Worm (Caenorhabditis elegans) whole organism, L2 larva: ENCODE measurements around the gene M05D6.3.

ENCODE experiments used
- C34F6.9 ChIP-seq: fragments of 150-350 bp; optimal IDR thresholded peaks from 2 replicates; lab custom pipeline; 2014; ENCODE audit warnings: missing biosample characterization, missing genetic modification characterization
- F13H6.1 ChIP-seq: sonication (generic microtip); optimal IDR thresholded peaks from 2 replicates; lab custom pipeline; 2016; ENCODE audit warnings: missing genetic modification characterization, missing compliant biosample characterization
- Y55F3AM.14 ChIP-seq: fragments of 200-800 bp; sonication (Bioruptor generic); optimal IDR thresholded peaks from 2 replicates; lab custom pipeline; 2018; ENCODE audit warnings: mild to moderate bottlenecking, missing genetic modification characterization, missing compliant biosample characterization
- ZK546.5 ChIP-seq: sonication (generic microtip); optimal IDR thresholded peaks from 2 replicates; lab custom pipeline; 2017; ENCODE audit warnings: missing biosample characterization, missing genetic modification characterization
- alr-1 ChIP-seq: fragments of 150-350 bp; optimal IDR thresholded peaks from 2 replicates; lab custom pipeline; 2014; ENCODE audit warnings: missing biosample characterization, missing genetic modification characterization
- aly-2 ChIP-seq: fragments of 150-350 bp; optimal IDR thresholded peaks from 2 replicates; lab custom pipeline; 2014; ENCODE audit warnings: missing biosample characterization, missing genetic modification characterization
- ama-1 ChIP-seq: fragments of 150-350 bp; optimal IDR thresholded peaks from 2 replicates; lab custom pipeline; 2018; ENCODE audit warnings: inconsistent platforms
- blmp-1 ChIP-seq: sonication (generic microtip); optimal IDR thresholded peaks from 2 replicates; lab custom pipeline; 2017; ENCODE audit warnings: missing genetic modification characterization, mild to moderate bottlenecking, missing compliant biosample characterization, antibody characterized with exemption, moderate library complexity; ENCODE audit not compliant: insufficient read depth
- ceh-16 ChIP-seq: fragments of 150-350 bp; optimal IDR thresholded peaks from 2 replicates; lab custom pipeline; 2014; ENCODE audit warnings: missing biosample characterization, missing genetic modification characterization
- ceh-82 ChIP-seq: fragments of 150-350 bp; optimal IDR thresholded peaks from 2 replicates; lab custom pipeline; 2014; ENCODE audit warnings: missing biosample characterization, missing genetic modification characterization
- crh-2 ChIP-seq: sonication (generic microtip); optimal IDR thresholded peaks from 2 replicates; lab custom pipeline; 2017; ENCODE audit warnings: missing biosample characterization, missing genetic modification characterization
- dmd-4 ChIP-seq: sonication (generic microtip); optimal IDR thresholded peaks from 2 replicates; lab custom pipeline; 2017; ENCODE audit warnings: missing biosample characterization, missing genetic modification characterization
- egl-27 ChIP-seq: sonication (generic microtip); optimal IDR thresholded peaks from 3 replicates; lab custom pipeline; 2017; ENCODE audit warnings: missing biosample characterization, missing genetic modification reagents, missing genetic modification characterization
- fos-1 ChIP-seq: fragments of 150-350 bp; optimal IDR thresholded peaks from 2 replicates; lab custom pipeline; 2014; ENCODE audit warnings: missing biosample characterization, missing genetic modification characterization
- gmeb-1 ChIP-seq: fragments of 150-350 bp; optimal IDR thresholded peaks from 2 replicates; lab custom pipeline; 2014; ENCODE audit warnings: missing biosample characterization, missing genetic modification characterization
- lin-11 ChIP-seq: fragments of 150-350 bp; sonication (generic microtip); optimal IDR thresholded peaks from 2 replicates; lab custom pipeline; 2014; ENCODE audit warnings: missing biosample characterization, missing genetic modification characterization, inconsistent platforms, mixed read lengths
- lin-13 ChIP-seq: fragments of 150-350 bp; optimal IDR thresholded peaks from 2 replicates; lab custom pipeline; 2014; ENCODE audit warnings: missing biosample characterization, missing genetic modification reagents, missing genetic modification characterization
- lsy-2 ChIP-seq, 2 experiments: fragments of 150-350 bp in 1 of 2; sonication (generic microtip) in 1 of 2; optimal IDR thresholded peaks; 2 replicates each; lab custom pipeline; 2014 to 2017; ENCODE audit warnings: missing biosample characterization in 2 of 2, missing genetic modification characterization in 2 of 2
- mab-5 ChIP-seq: fragments of 150-350 bp; optimal IDR thresholded peaks from 2 replicates; lab custom pipeline; 2014; ENCODE audit warnings: missing biosample characterization, missing genetic modification characterization
- mbf-1 ChIP-seq: sonication (generic microtip); optimal IDR thresholded peaks from 2 replicates; lab custom pipeline; 2017; ENCODE audit warnings: missing biosample characterization, missing genetic modification characterization
- mdl-1 ChIP-seq, 2 experiments: fragments of 150-350 bp in 1 of 2; sonication (generic microtip) in 1 of 2; optimal IDR thresholded peaks; 2 replicates each; lab custom pipeline; 2017; ENCODE audit warnings: missing biosample characterization in 2 of 2, missing genetic modification characterization in 2 of 2
- nhr-11 ChIP-seq: fragments of 150-350 bp; optimal IDR thresholded peaks from 2 replicates; lab custom pipeline; 2014; ENCODE audit warnings: missing biosample characterization, missing genetic modification characterization
- nhr-12 ChIP-seq: fragments of 150-350 bp; optimal IDR thresholded peaks from 2 replicates; lab custom pipeline; 2014; ENCODE audit warnings: missing biosample characterization, missing genetic modification characterization
- nhr-129 ChIP-seq: fragments of 150-350 bp; optimal IDR thresholded peaks from 2 replicates; lab custom pipeline; 2014; ENCODE audit warnings: missing biosample characterization, missing genetic modification characterization
- nhr-21 ChIP-seq: fragments of 150-350 bp; optimal IDR thresholded peaks from 2 replicates; lab custom pipeline; 2014; ENCODE audit warnings: missing biosample characterization, missing genetic modification characterization
- nhr-237 ChIP-seq: fragments of 150-350 bp; optimal IDR thresholded peaks from 2 replicates; lab custom pipeline; 2014; ENCODE audit warnings: missing biosample characterization, missing genetic modification characterization
- nhr-25 ChIP-seq: fragments of 150-350 bp; sonication (generic microtip); optimal IDR thresholded peaks from 3 replicates; lab custom pipeline; 2014; ENCODE audit warnings: missing biosample characterization, missing genetic modification characterization
- nhr-6 ChIP-seq: fragments of 150-350 bp; optimal IDR thresholded peaks from 2 replicates; lab custom pipeline; 2014; ENCODE audit warnings: missing biosample characterization, missing genetic modification characterization
- nhr-77 ChIP-seq: fragments of 150-350 bp; optimal IDR thresholded peaks from 2 replicates; lab custom pipeline; 2014; ENCODE audit warnings: missing biosample characterization, missing genetic modification characterization
- sem-4 ChIP-seq: fragments of 150-350 bp; optimal IDR thresholded peaks from 2 replicates; lab custom pipeline; 2014; ENCODE audit warnings: missing biosample characterization, missing genetic modification reagents, missing genetic modification characterization
- skn-1 ChIP-seq: sonication (generic microtip); optimal IDR thresholded peaks from 2 replicates; lab custom pipeline; 2017; ENCODE audit warnings: missing biosample characterization, missing genetic modification characterization
- sma-3 ChIP-seq: sonication (generic microtip); optimal IDR thresholded peaks from 2 replicates; lab custom pipeline; 2016; ENCODE audit warnings: missing genetic modification reagents, missing genetic modification characterization, missing compliant biosample characterization
- sma-9 ChIP-seq, 2 experiments: fragments of 150-350 bp in 1 of 2; sonication (generic microtip) in 1 of 2; optimal IDR thresholded peaks; 2 replicates each; lab custom pipeline; 2014 to 2016; ENCODE audit warnings: missing genetic modification characterization in 2 of 2, mild to moderate bottlenecking in 1 of 2, missing biosample characterization in 1 of 2, missing compliant biosample characterization in 1 of 2, missing genetic modification reagents in 1 of 2, moderate library complexity in 1 of 2
- snpc-4 ChIP-seq: fragments of 150-350 bp; optimal IDR thresholded peaks from 2 replicates; lab custom pipeline; 2014; ENCODE audit warnings: missing biosample characterization, missing genetic modification characterization
- unc-39 ChIP-seq: fragments of 150-350 bp; optimal IDR thresholded peaks from 2 replicates; lab custom pipeline; 2014; ENCODE audit warnings: missing biosample characterization, missing genetic modification characterization
- unc-55 ChIP-seq: fragments of 150-350 bp; sonication (generic microtip); optimal IDR thresholded peaks from 3 replicates; lab custom pipeline; 2014; ENCODE audit warnings: missing biosample characterization, missing genetic modification reagents, missing genetic modification characterization
- unc-62 ChIP-seq: fragments of 150-350 bp; optimal IDR thresholded peaks from 2 replicates; lab custom pipeline; 2014; ENCODE audit warnings: missing biosample characterization, missing genetic modification reagents, missing genetic modification characterization
- zag-1 ChIP-seq: fragments of 150-350 bp; optimal IDR thresholded peaks from 2 replicates; lab custom pipeline; 2014; ENCODE audit warnings: missing biosample characterization, missing genetic modification characterization
- ztf-1 ChIP-seq: fragments of 200-800 bp; sonication (Bioruptor generic); conservative IDR thresholded peaks from 2 replicates; pipeline ENCODE4 v1.3.6; 2022; ENCODE audit warnings: missing genetic modification characterization, missing compliant biosample characterization
- ztf-11 ChIP-seq: sonication (generic microtip); optimal IDR thresholded peaks from 2 replicates; lab custom pipeline; 2017; ENCODE audit warnings: missing biosample characterization, missing genetic modification characterization
- ztf-4 ChIP-seq: fragments of 150-350 bp; optimal IDR thresholded peaks from 2 replicates; lab custom pipeline; 2014; ENCODE audit warnings: missing biosample characterization, missing genetic modification characterization

The M05D6.3 gene

DNA sequence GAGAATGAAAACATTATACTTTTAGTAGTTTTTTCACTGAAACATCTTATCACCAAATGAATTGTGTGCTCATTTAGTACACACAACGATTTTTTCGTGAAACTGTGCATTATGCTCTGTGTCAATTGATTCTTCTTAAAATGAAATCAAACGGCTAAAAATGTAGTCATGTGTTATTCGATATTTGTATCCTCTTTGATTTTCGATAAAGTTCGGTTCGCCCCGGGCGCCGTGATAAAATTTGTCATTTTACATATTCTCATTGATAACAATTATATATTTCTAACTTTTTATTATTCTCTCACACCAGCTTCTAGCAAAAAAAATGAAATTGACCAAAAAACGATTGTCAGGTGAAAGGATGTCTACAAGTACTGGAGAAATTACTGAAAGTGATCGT lies 39.2 kb downstream of the M05D6.3 start, which contains the start of gene ctg-2:
ctg-2 (plus strand) TSS at position 326 of the 400 bp plus-strand sequence.
- TF ChIP-seq sma-9 (GFP tag; optimal IDR thresholded peaks at IDR 0.05; lab: Kevin White, UChicago) (peak; percentile 48), sma-9 (tag; optimal IDR thresholded peaks at IDR 0.05; lab: Kevin White, UChicago) (no peak), ceh-82 (no peak), aly-2 (tag; lab: Kevin White, UChicago) (no peak), ceh-16 (tag; lab: Kevin White, UChicago) (no peak), nhr-12 (tag; lab: Kevin White, UChicago) (no peak), nhr-237 (tag; lab: Kevin White, UChicago) (no peak), unc-39 (no peak), ama-1 (lab: Kevin White, UChicago) (no peak), unc-55 (GFP tag; lab: Kevin White, UChicago) (no peak), ztf-1 (GFP tag; lab: Robert Waterston, UW) (no peak), C34F6.9 (no peak), Y55F3AM.14 (GFP tag; lab: Kevin White, UChicago) (no peak), ZK546.5 (tag; lab: Kevin White, UChicago) (no peak), nhr-11 (tag; lab: Kevin White, UChicago) (no peak), crh-2 (tag; lab: Kevin White, UChicago) (peak; percentile 2), snpc-4 (tag; lab: Kevin White, UChicago) (no peak), zag-1 (tag; lab: Kevin White, UChicago) (no peak), gmeb-1 (tag; lab: Kevin White, UChicago) (peak; percentile 31), nhr-6 (tag; lab: Kevin White, UChicago) (no peak), alr-1 (tag; lab: Kevin White, UChicago) (no peak), lsy-2 (tag; optimal IDR thresholded peaks at IDR 0.05; lab: Kevin White, UChicago) (no peak), mbf-1 (tag; lab: Kevin White, UChicago) (no peak), lin-11 (no peak), lin-13 (GFP tag; lab: Kevin White, UChicago) (no peak), blmp-1 (tag; lab: Kevin White, UChicago) (no peak), dmd-4 (tag; lab: Kevin White, UChicago) (no peak), sem-4 (no peak), nhr-129 (no peak), nhr-25 (tag; lab: Kevin White, UChicago) (no peak), fos-1 (tag; lab: Kevin White, UChicago) (peak; percentile 31), nhr-77 (no peak), nhr-21 (no peak)
- TF ChIP-seq, all 48 proteins: peak for 4

DNA sequence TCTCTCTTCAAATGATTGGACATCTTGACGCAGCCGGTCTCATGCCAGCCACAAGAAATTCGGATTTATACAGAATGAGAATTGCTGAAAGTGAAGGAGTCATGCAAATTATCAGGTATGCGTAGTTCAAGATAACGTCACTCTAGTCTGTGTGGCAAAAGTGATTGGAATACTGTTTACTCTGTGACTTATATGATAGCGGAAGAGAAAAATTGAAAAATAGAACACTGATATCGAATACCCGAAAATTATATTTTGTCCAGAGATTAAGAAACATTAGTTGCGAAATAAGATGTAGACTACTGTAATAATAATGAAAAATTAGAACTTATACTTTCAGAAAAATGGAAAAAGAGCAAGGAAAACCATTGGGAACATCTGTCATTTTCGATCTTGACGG lies 39.9 kb downstream of the M05D6.3 start:
- no peak for TF ChIP-seq ztf-11
- TF ChIP-seq blmp-1 (tag; lab: Kevin White, UChicago) = no peak
- no peak for TF ChIP-seq ztf-1 (GFP tag; lab: Robert Waterston, UW)
- TF ChIP-seq fos-1 (tag; lab: Kevin White, UChicago) = peak; percentile 92
- TF ChIP-seq sma-9 (GFP tag; optimal IDR thresholded peaks at IDR 0.05; lab: Kevin White, UChicago) = peak; percentile 33
- no peak for TF ChIP-seq sma-9 (tag; optimal IDR thresholded peaks at IDR 0.05; lab: Kevin White, UChicago)

DNA sequence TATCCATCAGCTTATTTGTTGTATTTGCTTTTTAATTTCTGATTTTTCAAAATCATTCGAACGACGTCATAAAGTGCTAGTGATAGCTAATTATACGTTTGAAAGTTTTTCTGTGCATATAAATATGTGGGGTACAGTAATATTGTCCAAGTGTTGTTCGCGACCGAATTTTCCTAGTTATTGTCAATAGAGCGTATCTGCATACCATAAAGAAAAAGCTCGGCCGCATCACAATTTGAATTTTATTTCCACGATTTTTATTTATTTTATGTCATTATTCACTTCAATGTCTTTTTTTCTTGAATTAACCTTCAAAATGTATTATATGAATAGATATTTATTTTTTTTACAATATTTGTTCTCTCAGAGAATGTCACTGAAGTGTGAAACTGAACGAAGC lies 41.2 kb downstream of the M05D6.3 start, which contains the start of gene rnh-2:
rnh-2 (plus strand) TSS at position 368 of the 400 bp plus-strand sequence.
- TF ChIP-seq lsy-2 (tag; optimal IDR thresholded peaks at IDR 0.05; lab: Kevin White, UChicago) = peak; percentile 15 to 94
- peak; percentile 58 for TF ChIP-seq nhr-129
- no peak for TF ChIP-seq ama-1 (lab: Kevin White, UChicago)
- peak; percentile 18 for TF ChIP-seq sem-4
- peak; percentile 5 for TF ChIP-seq nhr-21
- TF ChIP-seq skn-1 (tag; lab: Kevin White, UChicago) = peak; percentile 3
- TF ChIP-seq fos-1 (tag; lab: Kevin White, UChicago) = peak; percentile 49
- TF ChIP-seq mab-5 (tag; lab: Kevin White, UChicago) = no peak
- peak; percentile 64 for TF ChIP-seq gmeb-1 (tag; lab: Kevin White, UChicago)
- TF ChIP-seq unc-55 (GFP tag; lab: Kevin White, UChicago) = peak; percentile 86
- TF ChIP-seq ceh-82 = no peak
- no peak for TF ChIP-seq mdl-1 (tag; optimal IDR thresholded peaks at IDR 0.05; lab: Kevin White, UChicago)
- TF ChIP-seq sma-3 = peak; percentile 66
- peak; percentile 78 for TF ChIP-seq crh-2 (tag; lab: Kevin White, UChicago)
- peak; percentile 55 for TF ChIP-seq sma-9 (GFP tag; optimal IDR thresholded peaks at IDR 0.05; lab: Kevin White, UChicago)
- TF ChIP-seq sma-9 (tag; optimal IDR thresholded peaks at IDR 0.05; lab: Kevin White, UChicago) = no peak
- TF ChIP-seq C34F6.9 = peak; percentile 82
- TF ChIP-seq ztf-11 = no peak
- TF ChIP-seq egl-27 (tag; lab: Kevin White, UChicago) = no peak
- TF ChIP-seq lin-13 (GFP tag; lab: Kevin White, UChicago) = peak; percentile 70
- TF ChIP-seq mbf-1 (tag; lab: Kevin White, UChicago) = no peak
- TF ChIP-seq unc-62 (GFP tag; lab: Kevin White, UChicago) = no peak
- TF ChIP-seq F13H6.1 (tag; lab: Kevin White, UChicago) = peak; percentile 13
- TF ChIP-seq nhr-6 (tag; lab: Kevin White, UChicago) = peak; percentile 7
- no peak for TF ChIP-seq nhr-12 (tag; lab: Kevin White, UChicago)
- TF ChIP-seq nhr-11 (tag; lab: Kevin White, UChicago) = no peak
- no peak for TF ChIP-seq ztf-4 (tag; lab: Kevin White, UChicago)
